Fruit fly (Drosophila melanogaster): ENCODE measurements around the gene CG32488.
A peak's percentile ranks its signal among the peaks of the same experiment; 100 is the strongest.

Gene CG32488

dm6 chr3L:3037822-3038563, 22.1 kb upstream of the CG32488 start:
- peak; percentile 66 for TF ChIP-seq CG17801 (GFP tag; optimal IDR thresholded peaks at IDR 0.05; ENCODE audit: partially characterized antibody)

- no peak for TF ChIP-seq CG17801 (GFP tag; optimal IDR thresholded peaks at IDR 0.05; ENCODE audit: partially characterized antibody)
Measured at dm6 chr3L:3036951-3037586, 21.2 kb upstream of the CG32488 start.

dm6 chr3L:3035769-3036583, 20.1 kb upstream of the CG32488 start:
- TF ChIP-seq CG17801 (GFP tag; optimal IDR thresholded peaks at IDR 0.05; ENCODE audit: partially characterized antibody) = peak; percentile 77

dm6 chr3L:3034779-3035643, 19.1 kb upstream of the CG32488 start, which contains the start of gene CG2162:
CG2162 (plus strand) TSS chr3L:3035196.
- TF ChIP-seq CG17801 (GFP tag; optimal IDR thresholded peaks at IDR 0.05; ENCODE audit: partially characterized antibody) = no peak

- TF ChIP-seq CG17801 (GFP tag; optimal IDR thresholded peaks at IDR 0.05; ENCODE audit: partially characterized antibody) = no peak
Measured at dm6 chr3L:3026421-3026820, 10.6 kb upstream of the CG32488 start, which contains the start of gene aly. aly (minus strand) TSS chr3L:3026521.

dm6 chr3L:3017156-3017555, 1.3 kb upstream of the CG32488 start, which contains the start of gene CG32487:
CG32487 (minus strand) TSS chr3L:3017256.
- no peak for TF ChIP-seq CG17801 (GFP tag; optimal IDR thresholded peaks at IDR 0.05; ENCODE audit: partially characterized antibody)

- TF ChIP-seq CG17801 (GFP tag; optimal IDR thresholded peaks at IDR 0.05; ENCODE audit: partially characterized antibody) = no peak
Measured at dm6 chr3L:3013496-3013895, 2.4 kb downstream of the CG32488 start.

dm6 chr3L:3001445-3001844, 14.4 kb downstream of the CG32488 start, which contains the start of gene FMRFaR:
FMRFaR (plus strand) TSS chr3L:3001716.
- TF ChIP-seq CG17801 (GFP tag; optimal IDR thresholded peaks at IDR 0.05; ENCODE audit: partially characterized antibody) = no peak

dm6 chr3L:2994872-2995271, 21.0 kb downstream of the CG32488 start, which contains the start of gene CG2113:
CG2113 (plus strand) TSS chr3L:2995172.
- TF ChIP-seq CG17801 (GFP tag; optimal IDR thresholded peaks at IDR 0.05; ENCODE audit: partially characterized antibody) = no peak

- no peak for TF ChIP-seq CG17801 (GFP tag; optimal IDR thresholded peaks at IDR 0.05; ENCODE audit: partially characterized antibody)
Measured at dm6 chr3L:2987749-2988148, 28.1 kb downstream of the CG32488 start.

- TF ChIP-seq CG17801 (GFP tag; optimal IDR thresholded peaks at IDR 0.05; ENCODE audit: partially characterized antibody) = no peak
Measured at dm6 chr3L:2986302-2986701, 29.6 kb downstream of the CG32488 start.

- TF ChIP-seq CG17801 (GFP tag; optimal IDR thresholded peaks at IDR 0.05; ENCODE audit: partially characterized antibody) = peak; percentile 73
Measured at dm6 chr3L:2980856-2981255, 35.0 kb downstream of the CG32488 start, which contains the start of gene CPT2. CPT2 (plus strand) TSS chr3L:2981022.

Measured in ovary, adult (tissue).